Fruit fly (Drosophila melanogaster) whole organism, embryonic: ENCODE measurements around the gene CG13984.

Experiments
- Abd-B ChIP-seq: fragments of 200-800 bp; sonication (Bioruptor generic); optimal IDR thresholded peaks from 2 replicates; lab custom pipeline; 2018; ENCODE audit warnings: missing biosample characterization, mild to moderate bottlenecking, missing genetic modification characterization, moderate library complexity
- Adf1 ChIP-seq: fragments of 200-800 bp; sonication (Bioruptor generic); IDR thresholded peaks from 2 replicates; pipeline ENCODE4 v1.3.6; 2022; ENCODE audit warnings: missing biosample characterization, missing genetic modification characterization
- Asciz ChIP-seq: fragments of 200-800 bp; sonication (Bioruptor generic); optimal IDR thresholded peaks from 2 replicates; lab custom pipeline; 2017; ENCODE audit warnings: missing biosample characterization, mild to moderate bottlenecking, missing genetic modification characterization, missing genetic modification reagents
- CG10431 ChIP-seq: fragments of 200-800 bp; sonication (Bioruptor generic); optimal IDR thresholded peaks from 3 replicates; lab custom pipeline; 2018; ENCODE audit warnings: missing biosample characterization, mild to moderate bottlenecking, missing genetic modification characterization
- CG10462 ChIP-seq: fragments of 200-800 bp; sonication (Bioruptor generic); optimal IDR thresholded peaks from 2 replicates; lab custom pipeline; 2016; ENCODE audit warnings: missing biosample characterization, missing genetic modification characterization
- CG11456 ChIP-seq: fragments of 200-800 bp; sonication (Bioruptor generic); IDR thresholded peaks from 3 replicates; pipeline ENCODE4 v1.3.6; 2022; ENCODE audit warnings: missing biosample characterization, missing genetic modification characterization
- CG12071 ChIP-seq: fragments of 200-800 bp; sonication (Bioruptor generic); optimal IDR thresholded peaks from 3 replicates; lab custom pipeline; 2018; ENCODE audit warnings: missing biosample characterization, mild to moderate bottlenecking, missing genetic modification characterization
- CG12155 ChIP-seq: fragments of 200-800 bp; sonication (Bioruptor generic); optimal IDR thresholded peaks from 3 replicates; lab custom pipeline; 2016; ENCODE audit warnings: missing biosample characterization, missing genetic modification characterization
- CG12942 ChIP-seq: fragments of 200-800 bp; sonication (Bioruptor generic); optimal IDR thresholded peaks from 3 replicates; lab custom pipeline; 2016; ENCODE audit warnings: missing biosample characterization, missing genetic modification characterization
- CG13123 ChIP-seq: fragments of 200-800 bp; sonication (Bioruptor generic); optimal IDR thresholded peaks from 2 replicates; lab custom pipeline; 2016; ENCODE audit warnings: missing biosample characterization, missing genetic modification characterization
- CG13624 ChIP-seq: fragments of 200-800 bp; sonication (Bioruptor generic); optimal IDR thresholded peaks from 2 replicates; lab custom pipeline; 2016; ENCODE audit warnings: missing biosample characterization, missing genetic modification characterization
- CG14441 ChIP-seq: fragments of 200-800 bp; sonication (Bioruptor generic); IDR thresholded peaks from 2 replicates; pipeline ENCODE4 v1.3.6; 2022; ENCODE audit warnings: missing biosample characterization, missing genetic modification characterization
- CG18764 ChIP-seq: fragments of 200-800 bp; sonication (Bioruptor generic); optimal IDR thresholded peaks from 3 replicates; lab custom pipeline; 2016; ENCODE audit warnings: missing biosample characterization, missing genetic modification characterization
- CG32767 ChIP-seq: fragments of 200-800 bp; sonication (Bioruptor generic); IDR thresholded peaks from 2 replicates; pipeline ENCODE4 v1.3.6; 2022; ENCODE audit warnings: missing biosample characterization, missing genetic modification characterization
- CG34224 ChIP-seq: fragments of 200-800 bp; sonication (Bioruptor generic); IDR thresholded peaks from 3 replicates; pipeline ENCODE4 v1.3.6; 2022; ENCODE audit warnings: missing biosample characterization, missing genetic modification characterization; ENCODE audit not compliant: partially characterized antibody
- CG43689 ChIP-seq: fragments of 200-800 bp; sonication (Bioruptor generic); IDR thresholded peaks from 2 replicates; pipeline ENCODE4 v1.3.6; 2022; ENCODE audit warnings: missing biosample characterization, missing genetic modification characterization
- CG4854 ChIP-seq: fragments of 200-800 bp; sonication (Bioruptor generic); optimal IDR thresholded peaks from 2 replicates; lab custom pipeline; 2016; ENCODE audit warnings: missing biosample characterization, missing genetic modification characterization, inconsistent platforms
- CG7357 ChIP-seq: fragments of 200-800 bp; sonication (Bioruptor generic); IDR thresholded peaks from 3 replicates; pipeline ENCODE4 v1.3.6; 2022; ENCODE audit warnings: missing biosample characterization, missing genetic modification characterization
- CG9215 ChIP-seq: fragments of 200-800 bp; sonication (Bioruptor generic); IDR thresholded peaks from 2 replicates; pipeline ENCODE4 v1.3.6; 2022; ENCODE audit warnings: missing biosample characterization, missing genetic modification characterization
- CG9437 ChIP-seq: fragments of 200-800 bp; sonication (Bioruptor generic); optimal IDR thresholded peaks from 2 replicates; lab custom pipeline; 2018; ENCODE audit warnings: missing biosample characterization, mild to moderate bottlenecking, missing genetic modification characterization
- CkIIα-i1 ChIP-seq: fragments of 200-800 bp; sonication (Bioruptor generic); IDR thresholded peaks from 2 replicates; pipeline ENCODE4 v1.3.6; 2022; ENCODE audit warnings: missing biosample characterization, missing genetic modification characterization
- CrebB ChIP-seq: fragments of 200-800 bp; sonication (Bioruptor generic); optimal IDR thresholded peaks from 3 replicates; lab custom pipeline; 2018; ENCODE audit warnings: missing biosample characterization, mild to moderate bottlenecking, missing genetic modification characterization
- Dek ChIP-seq: fragments of 200-800 bp; sonication (Bioruptor generic); optimal IDR thresholded peaks from 3 replicates; lab custom pipeline; 2019; ENCODE audit warnings: missing biosample characterization, mild to moderate bottlenecking, missing genetic modification characterization, moderate library complexity
- Dfd ChIP-seq, 2 experiments: fragments of >200 bp; optimal IDR thresholded peaks; 2 replicates each; lab custom pipeline; 2017; ENCODE audit warnings: missing biosample characterization in 2 of 2, missing genetic modification characterization in 2 of 2
- HLH54F ChIP-seq: fragments of 200-800 bp; sonication (Bioruptor generic); optimal IDR thresholded peaks from 3 replicates; lab custom pipeline; 2016; ENCODE audit warnings: missing biosample characterization, missing genetic modification characterization
- Hr78 ChIP-seq, 2 experiments: fragments of 200-800 bp in 1 of 2; fragments of >200 bp in 1 of 2; sonication (Bioruptor generic) in 1 of 2; optimal IDR thresholded peaks; 2 replicates each; lab custom pipeline; 2017 to 2019; ENCODE audit warnings: missing biosample characterization in 2 of 2, missing genetic modification characterization in 2 of 2, mild to moderate bottlenecking in 1 of 2, moderate library complexity in 1 of 2
- Max ChIP-seq: fragments of 200-800 bp; sonication (Bioruptor generic); optimal IDR thresholded peaks from 2 replicates; lab custom pipeline; 2016; ENCODE audit warnings: missing biosample characterization, mild to moderate bottlenecking, missing genetic modification characterization
- Myb ChIP-seq: fragments of 200-800 bp; sonication (Bioruptor generic); optimal IDR thresholded peaks from 2 replicates; lab custom pipeline; 2016; ENCODE audit warnings: missing biosample characterization, missing genetic modification characterization
- Ravus ChIP-seq: fragments of 200-800 bp; sonication (Bioruptor generic); IDR thresholded peaks from 2 replicates; pipeline ENCODE4 v1.3.6; 2022; ENCODE audit warnings: missing biosample characterization, missing genetic modification characterization
- Vsx1 ChIP-seq: fragments of 200-800 bp; sonication (Bioruptor generic); optimal IDR thresholded peaks from 2 replicates; lab custom pipeline; 2017; ENCODE audit warnings: missing biosample characterization, mild to moderate bottlenecking, missing genetic modification characterization, missing genetic modification reagents
- amos ChIP-seq: fragments of 200-800 bp; sonication (Bioruptor generic); IDR thresholded peaks from 2 replicates; pipeline ENCODE4 v1.3.6; 2022; ENCODE audit warnings: missing biosample characterization, missing genetic modification characterization; ENCODE audit not compliant: partially characterized antibody
- ara ChIP-seq: fragments of 200-800 bp; sonication (Bioruptor generic); IDR thresholded peaks from 2 replicates; pipeline ENCODE4 v1.3.6; 2022; ENCODE audit warnings: missing biosample characterization, missing genetic modification characterization
- bab2 ChIP-seq: fragments of 200-800 bp; sonication (Bioruptor generic); optimal IDR thresholded peaks from 2 replicates; lab custom pipeline; 2016; ENCODE audit warnings: missing biosample characterization, missing genetic modification characterization
- dimm ChIP-seq: fragments of 200-800 bp; sonication (Bioruptor generic); IDR thresholded peaks from 2 replicates; pipeline ENCODE4 v1.3.6; 2022; ENCODE audit warnings: missing biosample characterization, missing genetic modification characterization
- dpn ChIP-seq, 2 experiments: fragments of 200-800 bp; sonication (Bioruptor generic); optimal IDR thresholded peaks; 3 replicates each; lab custom pipeline; 2016; ENCODE audit warnings: missing biosample characterization in 2 of 2, missing genetic modification characterization in 2 of 2
- fd96Cb ChIP-seq: fragments of 200-800 bp; sonication (Bioruptor generic); optimal IDR thresholded peaks from 2 replicates; lab custom pipeline; 2018; ENCODE audit warnings: missing biosample characterization, mild to moderate bottlenecking, missing genetic modification characterization, moderate library complexity
- gsb-n ChIP-seq: fragments of 200-800 bp; sonication (Bioruptor generic); optimal IDR thresholded peaks from 3 replicates; lab custom pipeline; 2018; ENCODE audit warnings: missing biosample characterization, mild to moderate bottlenecking, missing genetic modification characterization
- ham ChIP-seq: fragments of 200-800 bp; sonication (Bioruptor generic); IDR thresholded peaks from 2 replicates; pipeline ENCODE4 v1.3.6; 2022; ENCODE audit warnings: missing biosample characterization, missing genetic modification characterization
- insv ChIP-seq, 2 experiments: fragments of 200-800 bp; sonication (Bioruptor generic); optimal IDR thresholded peaks; 3 replicates each; lab custom pipeline; 2016 to 2018; ENCODE audit warnings: missing biosample characterization in 2 of 2, missing genetic modification characterization in 2 of 2
- kah ChIP-seq: fragments of 200-800 bp; sonication (Bioruptor generic); optimal IDR thresholded peaks from 2 replicates; lab custom pipeline; 2018; ENCODE audit warnings: missing biosample characterization, mild to moderate bottlenecking, missing genetic modification characterization
- nau ChIP-seq: fragments of 200-800 bp; sonication (Bioruptor generic); optimal IDR thresholded peaks from 3 replicates; lab custom pipeline; 2017; ENCODE audit warnings: missing biosample characterization, mild to moderate bottlenecking, missing genetic modification characterization, missing genetic modification reagents
- nom ChIP-seq: fragments of 200-800 bp; sonication (Bioruptor generic); optimal IDR thresholded peaks from 2 replicates; lab custom pipeline; 2017; ENCODE audit warnings: missing biosample characterization, missing genetic modification characterization, mild to moderate bottlenecking, moderate library complexity, missing genetic modification reagents
- oc ChIP-seq: fragments of 200-800 bp; sonication (Bioruptor generic); optimal IDR thresholded peaks from 2 replicates; lab custom pipeline; 2018; ENCODE audit warnings: missing biosample characterization, mild to moderate bottlenecking, missing genetic modification characterization, moderate library complexity
- onecut ChIP-seq: fragments of 200-800 bp; sonication (Bioruptor generic); IDR thresholded peaks from 2 replicates; pipeline ENCODE4 v1.3.6; 2022; ENCODE audit warnings: missing biosample characterization, missing genetic modification characterization
- pho ChIP-seq: fragments of 200-800 bp; sonication (Bioruptor generic); optimal IDR thresholded peaks from 2 replicates; lab custom pipeline; 2016; ENCODE audit warnings: missing biosample characterization, missing genetic modification characterization
- pum ChIP-seq: fragments of 200-800 bp; sonication (Bioruptor generic); optimal IDR thresholded peaks from 2 replicates; lab custom pipeline; 2016; ENCODE audit warnings: missing biosample characterization, missing genetic modification characterization
- sim ChIP-seq: fragments of 200-800 bp; sonication (Bioruptor generic); IDR thresholded peaks from 2 replicates; pipeline ENCODE4 v1.3.6; 2022; ENCODE audit warnings: missing biosample characterization, missing genetic modification characterization
- sug ChIP-seq: fragments of 200-800 bp; optimal IDR thresholded peaks from 2 replicates; lab custom pipeline; 2019; ENCODE audit warnings: missing biosample characterization, mild to moderate bottlenecking, missing genetic modification characterization, moderate library complexity
- tin ChIP-seq: fragments of 200-800 bp; sonication (Bioruptor generic); optimal IDR thresholded peaks from 3 replicates; lab custom pipeline; 2016; ENCODE audit warnings: missing biosample characterization, missing genetic modification characterization

Gene CG13984

DNA sequence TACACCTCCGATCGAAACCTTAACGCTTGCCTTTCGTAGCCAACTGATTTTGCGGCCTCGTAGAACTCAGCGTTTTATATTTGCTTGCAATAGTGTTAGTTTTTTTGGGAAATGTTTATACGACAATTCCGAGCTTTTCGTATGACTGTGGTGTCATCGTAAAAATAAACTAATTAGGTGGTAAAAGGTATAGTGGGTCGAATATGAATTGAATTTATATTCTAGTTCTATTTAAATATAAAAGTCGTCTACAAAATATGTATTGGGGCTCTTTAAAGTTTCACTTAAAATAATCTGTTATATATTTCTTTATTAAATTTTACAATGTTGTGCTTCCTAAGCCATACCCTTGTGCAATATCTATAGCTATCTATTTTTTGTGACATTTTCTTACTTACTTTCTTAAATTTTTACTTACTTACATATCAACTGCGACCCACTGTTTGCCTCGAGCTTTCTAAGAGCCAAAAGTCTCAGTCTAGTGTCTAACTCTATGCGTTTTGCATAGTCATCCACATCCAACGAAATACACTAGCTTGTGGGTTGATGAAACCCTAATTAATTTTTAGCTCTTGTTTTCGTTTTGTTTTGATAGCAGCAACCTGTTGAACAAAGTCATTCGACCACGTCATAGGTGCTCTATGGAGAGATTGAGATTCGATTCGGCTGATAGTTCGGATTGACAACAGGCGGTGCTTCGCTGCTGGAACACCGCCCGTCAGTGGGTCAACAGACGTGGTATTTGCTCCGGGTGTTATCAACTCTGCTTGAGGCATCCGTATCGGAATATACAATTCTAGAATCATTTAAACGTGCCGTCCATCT lies 42.6 kb downstream of the CG13984 start, which contains the start of gene CG9498 (continued):
- TF ChIP-seq CG13624 (GFP tag; lab: Kevin White, UChicago) (no peak), HLH54F (no peak), CG12071 (no peak), CG7357 (GFP tag; lab: Robert Waterston, UW) (peak; percentile 69), Ravus (peak; percentile 35), kah (peak; percentile 57), CG11456 (GFP tag; lab: Robert Waterston, UW) (no peak), CG32767 (GFP tag; lab: Robert Waterston, UW) (peak; percentile 57; the same call in 1 of the 2 replicates), amos (GFP tag; lab: Robert Waterston, UW) (no peak), CG34224 (no peak), Max (GFP tag; lab: Kevin White, UChicago) (peak; percentile 49), Hr78 (GFP tag; optimal IDR thresholded peaks at IDR 0.05; lab: Kevin White, UChicago) (no peak), sim (GFP tag; lab: Robert Waterston, UW) (no peak), CG9437 (GFP tag; lab: Kevin White, UChicago) (peak; percentile 72), CrebB (peak; percentile 41), pho (GFP tag; lab: Kevin White, UChicago) (peak; percentile 22), CG43689 (no peak), CG13123 (GFP tag; lab: Kevin White, UChicago) (no peak), gsb-n (no peak), tin (GFP tag; lab: Kevin White, UChicago) (peak; percentile 15), nom (GFP tag; lab: Kevin White, UChicago) (no peak), CG10431 (no peak), ara (GFP tag; lab: Robert Waterston, UW) (peak; percentile 51), Adf1 (peak; percentile 70), ham (0 out of 2 replicates have a peak, but pooled peaks have one; percentile 64), dimm (GFP tag; lab: Robert Waterston, UW) (peak; percentile 67), bab2 (GFP tag; lab: Kevin White, UChicago) (no peak), Myb (GFP tag; lab: Kevin White, UChicago) (no peak), CG12155 (GFP tag; lab: Kevin White, UChicago) (peak; percentile 66), Asciz (GFP tag; lab: Kevin White, UChicago) (peak; percentile 80), dpn (GFP tag; optimal IDR thresholded peaks at IDR 0.05; lab: Kevin White, UChicago) (peak; percentile 18 to 51), onecut (GFP tag; lab: Robert Waterston, UW) (0 out of 2 replicates have a peak, but pooled peaks have one; percentile 13), CG12942 (GFP tag; lab: Kevin White, UChicago) (peak; percentile 14), nau (GFP tag; lab: Kevin White, UChicago) (peak; percentile 50), sug (tag; lab: Kevin White, UChicago) (no peak), fd96Cb (tag; lab: Kevin White, UChicago) (peak; percentile 83), pum (GFP tag; lab: Kevin White, UChicago) (no peak), CG9215 (GFP tag; lab: Robert Waterston, UW) (peak; percentile 86), CG4854 (no peak), insv (GFP tag; optimal IDR thresholded peaks at IDR 0.05; lab: Kevin White, UChicago) (no peak), CG18764 (no peak), CG10462 (GFP tag; lab: Kevin White, UChicago) (peak; percentile 4), Dfd (GFP tag; optimal IDR thresholded peaks at IDR 0.05; lab: Kevin White, UChicago) (no peak), oc (tag; lab: Kevin White, UChicago) (peak; percentile 24), CG14441 (GFP tag; lab: Robert Waterston, UW) (peak; percentile 83), Dek (tag; lab: Kevin White, UChicago) (peak; percentile 94), Vsx1 (GFP tag; lab: Kevin White, UChicago) (peak; percentile 93), Abd-B (GFP tag; lab: Kevin White, UChicago) (peak; percentile 66), CkIIα-i1 (no peak)
